Worm (Caenorhabditis elegans) whole organism, L3 larva: ENCODE measurements around the gene lec-12.

ENCODE experiments used
- R02D3.7 ChIP-seq: fragments of 150-350 bp; optimal IDR thresholded peaks from 2 replicates; lab custom pipeline; 2014; ENCODE audit warnings: missing biosample characterization, missing genetic modification characterization
- nhr-23 ChIP-seq: fragments of 150-350 bp; optimal IDR thresholded peaks from 2 replicates; lab custom pipeline; 2014; ENCODE audit warnings: missing biosample characterization, missing genetic modification reagents, missing genetic modification characterization
- nhr-67 ChIP-seq: fragments of 150-350 bp; optimal IDR thresholded peaks from 2 replicates; lab custom pipeline; 2014; ENCODE audit warnings: missing biosample characterization, missing genetic modification characterization
- nhr-77 ChIP-seq: fragments of 150-350 bp; optimal IDR thresholded peaks from 2 replicates; lab custom pipeline; 2014; ENCODE audit warnings: missing biosample characterization, missing genetic modification characterization
- sea-2 ChIP-seq: fragments of 150-350 bp; sonication (generic microtip); optimal IDR thresholded peaks from 4 replicates; lab custom pipeline; 2014; ENCODE audit warnings: missing biosample characterization, missing genetic modification reagents, missing genetic modification characterization
- zag-1 ChIP-seq: fragments of 150-350 bp; optimal IDR thresholded peaks from 2 replicates; lab custom pipeline; 2014; ENCODE audit warnings: missing biosample characterization, missing genetic modification characterization

DNA sequence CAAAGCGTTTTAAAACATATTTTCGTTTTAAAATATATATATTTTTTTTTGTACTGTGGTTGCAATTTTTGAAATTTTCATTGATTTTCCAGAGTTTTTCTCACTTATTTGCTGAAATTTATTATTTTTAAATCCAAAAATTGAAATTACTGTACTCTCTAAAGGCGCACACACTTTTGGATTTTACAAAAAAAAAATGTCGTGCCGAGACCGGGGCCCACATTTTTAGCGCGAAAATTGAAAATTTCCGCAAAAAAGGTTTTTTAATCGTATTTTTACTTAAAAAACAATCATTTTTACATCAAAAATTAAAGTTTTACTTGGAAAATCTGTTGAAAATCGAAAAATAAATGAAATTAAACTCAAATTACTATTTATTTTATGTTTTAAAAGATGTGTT, 19.1 kb upstream of the lec-12 start:
- no peak for TF ChIP-seq zag-1 (tag; lab: Kevin White, UChicago)
- no peak for TF ChIP-seq nhr-67 (tag; lab: Kevin White, UChicago)
- no peak for TF ChIP-seq nhr-77 (tag; lab: Kevin White, UChicago)
- TF ChIP-seq nhr-23 = no peak
- TF ChIP-seq R02D3.7 (tag; lab: Kevin White, UChicago) = no peak
- TF ChIP-seq sea-2 (GFP tag; lab: Kevin White, UChicago) = no peak
